Worm (Caenorhabditis elegans) whole organism, L1 larva: ENCODE results near the gene F18E3.12.

Source experiments
- C04F5.9 ChIP-seq: sonication (generic microtip); optimal IDR thresholded peaks from 2 replicates; lab custom pipeline; 2016; ENCODE audit warnings: missing genetic modification characterization, missing compliant biosample characterization
- C16A3.4 ChIP-seq: fragments of 150-350 bp; optimal IDR thresholded peaks from 2 replicates; lab custom pipeline; 2014; ENCODE audit warnings: missing biosample characterization, missing genetic modification characterization
- F16B12.6 ChIP-seq: fragments of 150-350 bp; optimal IDR thresholded peaks from 2 replicates; lab custom pipeline; 2014; ENCODE audit warnings: missing biosample characterization, missing genetic modification characterization
- ceh-63 ChIP-seq: fragments of 200-800 bp; sonication (Bioruptor generic); optimal IDR thresholded peaks from 2 replicates; lab custom pipeline; 2018; ENCODE audit warnings: mild to moderate bottlenecking, missing genetic modification characterization, missing compliant biosample characterization
- dpl-1 ChIP-seq, 3 experiments: fragments of 150-350 bp in 2 of 3; sonication (generic microtip) in 1 of 3; optimal IDR thresholded peaks; 2 replicates each; lab custom pipeline; 2014 to 2017; ENCODE audit warnings: missing biosample characterization in 3 of 3, missing genetic modification characterization in 3 of 3, missing genetic modification reagents in 3 of 3
- efl-3 ChIP-seq: fragments of 200-800 bp; sonication (Bioruptor generic); optimal IDR thresholded peaks from 2 replicates; lab custom pipeline; 2018; ENCODE audit warnings: mild to moderate bottlenecking, missing genetic modification characterization, missing compliant biosample characterization
- egl-27 ChIP-seq, 2 experiments: fragments of 150-350 bp in 1 of 2; sonication (generic microtip); optimal IDR thresholded peaks; 3 replicates each; lab custom pipeline; 2017 to 2018; ENCODE audit warnings: missing biosample characterization in 2 of 2, missing genetic modification characterization in 2 of 2, missing genetic modification reagents in 2 of 2
- fkh-10 ChIP-seq: sonication (generic microtip); optimal IDR thresholded peaks from 2 replicates; lab custom pipeline; 2017; ENCODE audit warnings: missing biosample characterization, missing genetic modification reagents, missing genetic modification characterization
- grh-1 ChIP-seq: fragments of 200-800 bp; sonication (Bioruptor generic); IDR thresholded peaks from 2 replicates; pipeline ENCODE4 v1.3.6; 2022; ENCODE audit warnings: missing genetic modification reagents, missing genetic modification characterization, missing compliant biosample characterization
- lin-35 ChIP-seq, 2 experiments: fragments of 150-350 bp; optimal IDR thresholded peaks; 2 replicates each; lab custom pipeline; 2014; ENCODE audit warnings: missing biosample characterization in 2 of 2, missing genetic modification characterization in 2 of 2, missing genetic modification reagents in 2 of 2
- nhr-237 ChIP-seq: fragments of 150-350 bp; optimal IDR thresholded peaks from 2 replicates; lab custom pipeline; 2014; ENCODE audit warnings: missing biosample characterization, missing genetic modification characterization
- nhr-71 ChIP-seq: sonication (generic microtip); optimal IDR thresholded peaks from 2 replicates; lab custom pipeline; 2016; ENCODE audit warnings: mild to moderate bottlenecking, missing genetic modification characterization, moderate library complexity, missing compliant biosample characterization
- skn-1 ChIP-seq: fragments of 150-350 bp; optimal IDR thresholded peaks from 2 replicates; lab custom pipeline; 2014; ENCODE audit warnings: missing biosample characterization, missing genetic modification characterization
- ztf-4 ChIP-seq: fragments of 150-350 bp; optimal IDR thresholded peaks from 2 replicates; lab custom pipeline; 2014; ENCODE audit warnings: missing biosample characterization, missing genetic modification characterization

- TF ChIP-seq fkh-10 (GFP tag; lab: Kevin White, UChicago) (no peak), F16B12.6 (tag; lab: Kevin White, UChicago) (no peak), nhr-71 (tag; lab: Kevin White, UChicago) (no peak), efl-3 (no peak), skn-1 (tag; lab: Kevin White, UChicago) (no peak), grh-1 (no peak), ztf-4 (tag; lab: Kevin White, UChicago) (no peak), egl-27 (tag; optimal IDR thresholded peaks at IDR 0.05; lab: Kevin White, UChicago) (no peak), nhr-237 (tag; lab: Kevin White, UChicago) (no peak), C16A3.4 (tag; lab: Kevin White, UChicago) (no peak), C04F5.9 (tag; lab: Kevin White, UChicago) (no peak), lin-35 (GFP tag; optimal IDR thresholded peaks at IDR 0.05; lab: Kevin White, UChicago) (no peak), dpl-1 (GFP tag; optimal IDR thresholded peaks at IDR 0.05; lab: Kevin White, UChicago) (no peak), ceh-63 (GFP tag; lab: Kevin White, UChicago) (no peak)
These were observed 9.6 kb downstream of the F18E3.12 start, which contains the start of gene F18E3.10 for ce11 chrV:7424336-7424735.
